Fruit fly (Drosophila melanogaster): ENCODE data around the gene CG14452.
"Not testable (repeated sequence)": the region's sequence is repeated elsewhere in the genome, so short reads cannot be mapped to it uniquely, and the experiment has no call there.

DNA sequence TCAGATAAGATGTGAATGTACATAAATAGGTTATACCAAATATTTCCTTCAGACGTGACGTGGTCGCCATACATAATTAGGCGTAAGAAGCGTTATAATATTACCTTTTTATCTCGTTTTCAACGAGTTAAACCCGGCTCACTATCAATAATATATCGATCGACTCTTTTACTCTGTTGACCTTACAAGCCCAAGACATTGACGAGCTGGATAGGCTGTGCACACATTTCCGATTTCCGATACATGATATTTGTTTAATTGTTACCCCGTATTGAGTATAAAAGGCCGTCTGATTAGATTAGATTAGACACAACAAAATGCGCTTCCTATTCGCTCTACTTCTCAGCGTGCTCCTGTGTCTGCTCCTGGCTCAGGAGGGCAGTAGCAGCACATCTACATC, 1.2 kb downstream of the CG14452 start, which contains the start of gene CG32453:
- not testable (repeated sequence) for TF ChIP-seq Sp1, h, psq (GFP tag; optimal IDR thresholded peaks at IDR 0.05)

Measured in whole organism, wandering third instar larva.